Fruit fly (Drosophila melanogaster): ENCODE measurements around the gene CG42714.

- TF ChIP-seq CG9948 (tag; optimal IDR thresholded peaks at IDR 0.05) = peak; percentile 90
- peak; percentile 86 for TF ChIP-seq CG8301 (tag; optimal IDR thresholded peaks at IDR 0.05)
- peak; percentile 47; the same call in 2 of the 3 replicates for TF ChIP-seq fd96Ca (GFP tag; IDR thresholded peaks at IDR 0.05)
- peak; percentile 63 for TF ChIP-seq gl (tag; optimal IDR thresholded peaks at IDR 0.05)
- TF ChIP-seq CG10348 (GFP tag; IDR thresholded peaks at IDR 0.05) = peak; percentile 79
Observed at dm6 chr3L:6256408-6257188, 22.7 kb upstream of the CG42714 start, which contains the start of gene Best2.
